Worm (Caenorhabditis elegans) whole organism, L1 larva: ENCODE data around the gene T16G12.7.
A peak's percentile ranks its signal among the peaks of the same experiment; 100 is the strongest.

Experiments
- F16B12.6 ChIP-seq: fragments of 150-350 bp; optimal IDR thresholded peaks from 2 replicates; lab custom pipeline; 2014; ENCODE audit warnings: missing biosample characterization, missing genetic modification characterization
- aly-2 ChIP-seq: fragments of 150-350 bp; optimal IDR thresholded peaks from 2 replicates; lab custom pipeline; 2014; ENCODE audit warnings: missing biosample characterization, missing genetic modification characterization
- ceh-63 ChIP-seq: fragments of 200-800 bp; sonication (Bioruptor generic); optimal IDR thresholded peaks from 2 replicates; lab custom pipeline; 2018; ENCODE audit warnings: mild to moderate bottlenecking, missing genetic modification characterization, missing compliant biosample characterization
- ceh-8 ChIP-seq: fragments of 200-800 bp; sonication (Bioruptor generic); optimal IDR thresholded peaks from 2 replicates; lab custom pipeline; 2018; ENCODE audit warnings: mild to moderate bottlenecking, missing genetic modification characterization, moderate library complexity, missing compliant biosample characterization
- ceh-82 ChIP-seq, 3 experiments: fragments of 150-350 bp in 1 of 3; sonication (generic microtip) in 2 of 3; optimal IDR thresholded peaks; 2 replicates each; lab custom pipeline; 2014 to 2017; ENCODE audit warnings: missing biosample characterization in 3 of 3, missing genetic modification characterization in 3 of 3
- ces-1 ChIP-seq: fragments of 150-350 bp; optimal IDR thresholded peaks from 2 replicates; lab custom pipeline; 2014; ENCODE audit warnings: missing biosample characterization, missing genetic modification reagents, missing genetic modification characterization
- dpl-1 ChIP-seq, 3 experiments: fragments of 150-350 bp in 2 of 3; sonication (generic microtip) in 1 of 3; optimal IDR thresholded peaks; 2 replicates each; lab custom pipeline; 2014 to 2017; ENCODE audit warnings: missing biosample characterization in 3 of 3, missing genetic modification characterization in 3 of 3, missing genetic modification reagents in 3 of 3
- efl-1 ChIP-seq, 4 experiments: fragments of 150-350 bp; optimal IDR thresholded peaks in 3 of 4; peaks in 1 of 4; 1 replicate in 1 of 4; 2 replicates in 3 of 4; lab custom pipeline; 2014; ENCODE audit warnings: missing biosample characterization in 2 of 4, missing genetic modification characterization in 2 of 4, missing genetic modification reagents in 2 of 4
- egl-27 ChIP-seq, 2 experiments: fragments of 150-350 bp in 1 of 2; sonication (generic microtip); optimal IDR thresholded peaks; 3 replicates each; lab custom pipeline; 2017 to 2018; ENCODE audit warnings: missing biosample characterization in 2 of 2, missing genetic modification characterization in 2 of 2, missing genetic modification reagents in 2 of 2
- elt-2 ChIP-seq: sonication (generic microtip); optimal IDR thresholded peaks from 2 replicates; lab custom pipeline; 2016; ENCODE audit warnings: missing genetic modification characterization, mild to moderate bottlenecking, inconsistent platforms, missing compliant biosample characterization, missing genetic modification reagents
- elt-3 ChIP-seq, 6 experiments: fragments of 150-350 bp in 1 of 6; sonication (generic microtip); optimal IDR thresholded peaks; 2 replicates each; lab custom pipeline; 2017 to 2018; ENCODE audit warnings: missing biosample characterization in 6 of 6, missing genetic modification characterization in 6 of 6, inconsistent platforms in 1 of 6
- ets-5 ChIP-seq: fragments of 200-800 bp; sonication (Bioruptor generic); IDR thresholded peaks from 2 replicates; pipeline ENCODE4 v1.3.6; 2022; ENCODE audit warnings: missing genetic modification characterization, missing compliant biosample characterization
- fkh-8 ChIP-seq: sonication (generic microtip); optimal IDR thresholded peaks from 2 replicates; lab custom pipeline; 2016; ENCODE audit warnings: mild to moderate bottlenecking, missing genetic modification characterization, missing compliant biosample characterization
- fos-1 ChIP-seq: fragments of 150-350 bp; optimal IDR thresholded peaks from 2 replicates; lab custom pipeline; 2014; ENCODE audit warnings: missing biosample characterization, missing genetic modification characterization
- grh-1 ChIP-seq: fragments of 200-800 bp; sonication (Bioruptor generic); IDR thresholded peaks from 2 replicates; pipeline ENCODE4 v1.3.6; 2022; ENCODE audit warnings: missing genetic modification reagents, missing genetic modification characterization, missing compliant biosample characterization
- hlh-17 ChIP-seq: fragments of 200-800 bp; sonication (Bioruptor generic); optimal IDR thresholded peaks from 2 replicates; lab custom pipeline; 2018; ENCODE audit warnings: missing genetic modification characterization, mild to moderate bottlenecking, missing compliant biosample characterization, moderate library complexity, borderline replicate concordance
- hlh-4 ChIP-seq: sonication (generic microtip); optimal IDR thresholded peaks from 2 replicates; lab custom pipeline; 2016; ENCODE audit warnings: mild to moderate bottlenecking, missing genetic modification characterization, missing compliant biosample characterization
- irx-1 ChIP-seq: sonication (generic microtip); optimal IDR thresholded peaks from 2 replicates; lab custom pipeline; 2016; ENCODE audit warnings: missing genetic modification characterization, missing compliant biosample characterization
- jun-1 ChIP-seq: fragments of 150-350 bp; optimal IDR thresholded peaks from 2 replicates; lab custom pipeline; 2014; ENCODE audit warnings: missing biosample characterization, missing genetic modification reagents, missing genetic modification characterization
- lin-13 ChIP-seq: fragments of 150-350 bp; optimal IDR thresholded peaks from 2 replicates; lab custom pipeline; 2014; ENCODE audit warnings: missing biosample characterization, missing genetic modification reagents, missing genetic modification characterization
- lin-15B ChIP-seq: fragments of 150-350 bp; sonication (generic microtip); optimal IDR thresholded peaks from 3 replicates; lab custom pipeline; 2014; ENCODE audit warnings: missing biosample characterization, missing genetic modification characterization
- mab-9 ChIP-seq: fragments of 200-800 bp; sonication (Bioruptor generic); IDR thresholded peaks from 2 replicates; pipeline ENCODE4 v1.3.6; 2022; ENCODE audit warnings: missing genetic modification reagents, missing genetic modification characterization, missing compliant biosample characterization
- mep-1 ChIP-seq: fragments of 150-350 bp; optimal IDR thresholded peaks from 2 replicates; lab custom pipeline; 2014; ENCODE audit warnings: missing biosample characterization, missing genetic modification characterization
- nhr-12 ChIP-seq: sonication (generic microtip); optimal IDR thresholded peaks from 2 replicates; lab custom pipeline; 2017; ENCODE audit warnings: missing biosample characterization, missing genetic modification characterization
- nhr-19 ChIP-seq: fragments of 200-800 bp; sonication (Bioruptor generic); conservative IDR thresholded peaks from 2 replicates; pipeline ENCODE4 v1.3.6; 2022; ENCODE audit warnings: missing genetic modification characterization, missing compliant biosample characterization
- nhr-20 ChIP-seq: sonication (generic microtip); optimal IDR thresholded peaks from 2 replicates; lab custom pipeline; 2016; ENCODE audit warnings: mild to moderate bottlenecking, missing genetic modification characterization, missing compliant biosample characterization
- nhr-47 ChIP-seq: sonication (generic microtip); optimal IDR thresholded peaks from 2 replicates; lab custom pipeline; 2016; ENCODE audit warnings: mild to moderate bottlenecking, missing genetic modification characterization, moderate library complexity, missing compliant biosample characterization
- nhr-84 ChIP-seq: sonication (generic microtip); optimal IDR thresholded peaks from 2 replicates; lab custom pipeline; 2017; ENCODE audit warnings: missing biosample characterization, missing genetic modification characterization
- nhr-85 ChIP-seq: sonication (generic microtip); peaks from one replicate; lab custom pipeline; 2016; ENCODE audit warnings: missing genetic modification characterization, inconsistent platforms, missing compliant biosample characterization
- nhr-90 ChIP-seq: sonication (generic microtip); optimal IDR thresholded peaks from 2 replicates; lab custom pipeline; 2016; ENCODE audit warnings: mild to moderate bottlenecking, missing genetic modification characterization, missing compliant biosample characterization; ENCODE audit not compliant: poor library complexity
- pag-3 ChIP-seq: sonication (generic microtip); optimal IDR thresholded peaks from 2 replicates; lab custom pipeline; 2017; ENCODE audit warnings: missing genetic modification characterization, mild to moderate bottlenecking, missing compliant biosample characterization, antibody characterized with exemption, borderline replicate concordance; ENCODE audit not compliant: insufficient read depth
- pax-3 ChIP-seq: fragments of 200-800 bp; sonication (Bioruptor generic); optimal IDR thresholded peaks from 2 replicates; lab custom pipeline; 2018; ENCODE audit warnings: mild to moderate bottlenecking, missing genetic modification characterization, moderate library complexity, missing compliant biosample characterization
- pqm-1 ChIP-seq: sonication (generic microtip); optimal IDR thresholded peaks from 3 replicates; lab custom pipeline; 2017; ENCODE audit warnings: missing biosample characterization, missing genetic modification characterization
- rnt-1 ChIP-seq: sonication (generic microtip); optimal IDR thresholded peaks from 2 replicates; lab custom pipeline; 2016; ENCODE audit warnings: mild to moderate bottlenecking, missing genetic modification characterization, moderate library complexity, missing compliant biosample characterization
- sptf-1 ChIP-seq: fragments of 150-350 bp; optimal IDR thresholded peaks from 2 replicates; lab custom pipeline; 2014; ENCODE audit warnings: missing biosample characterization, missing genetic modification characterization
- swsn-7 ChIP-seq: sonication (generic microtip); optimal IDR thresholded peaks from 2 replicates; lab custom pipeline; 2016; ENCODE audit warnings: missing genetic modification characterization, missing compliant biosample characterization
- tbx-2 ChIP-seq: sonication (generic microtip); optimal IDR thresholded peaks from 2 replicates; lab custom pipeline; 2016; ENCODE audit warnings: missing genetic modification characterization, missing compliant biosample characterization
- tlp-1 ChIP-seq: fragments of 150-350 bp; optimal IDR thresholded peaks from 2 replicates; lab custom pipeline; 2014; ENCODE audit warnings: missing biosample characterization, missing genetic modification characterization
- unc-130 ChIP-seq: fragments of 150-350 bp; optimal IDR thresholded peaks from 2 replicates; lab custom pipeline; 2017; ENCODE audit warnings: missing biosample characterization, missing genetic modification characterization, inconsistent platforms
- unc-30 ChIP-seq: sonication (generic microtip); optimal IDR thresholded peaks from 2 replicates; lab custom pipeline; 2017; ENCODE audit warnings: missing biosample characterization, missing genetic modification characterization
- unc-86 ChIP-seq: sonication (generic microtip); optimal IDR thresholded peaks from 2 replicates; lab custom pipeline; 2016; ENCODE audit warnings: missing genetic modification characterization, missing compliant biosample characterization
- unc-98 ChIP-seq: fragments of 200-800 bp; sonication (Bioruptor generic); IDR thresholded peaks from 2 replicates; pipeline ENCODE4 v1.3.6; 2022; ENCODE audit warnings: missing genetic modification characterization, missing compliant biosample characterization
- xbp-1 ChIP-seq: sonication (generic microtip); optimal IDR thresholded peaks from 2 replicates; lab custom pipeline; 2016; ENCODE audit warnings: missing genetic modification characterization, missing compliant biosample characterization
- ztf-11 ChIP-seq, 2 experiments: sonication (generic microtip); optimal IDR thresholded peaks; 2 replicates each; lab custom pipeline; 2016 to 2017; ENCODE audit warnings: missing genetic modification characterization in 2 of 2, missing biosample characterization in 1 of 2, missing compliant biosample characterization in 1 of 2

The T16G12.7 gene

ce11 chrIII:10064140-10064539 is 24.2 kb upstream of the T16G12.7 start, which contains the start of gene ekl-6 (continued):
- TF ChIP-seq unc-130 (tag; lab: Kevin White, UChicago) (no peak), irx-1 (tag; lab: Kevin White, UChicago) (peak; percentile 90), nhr-85 (peak; percentile 92), fos-1 (tag; lab: Kevin White, UChicago) (no peak), hlh-4 (tag; lab: Kevin White, UChicago) (no peak), unc-98 (GFP tag; lab: Robert Waterston, UW) (peak; percentile 54; the same call in 1 of the 2 replicates), sptf-1 (tag; lab: Kevin White, UChicago) (no peak), nhr-20 (peak; percentile 75), ces-1 (GFP tag; lab: Kevin White, UChicago) (no peak), dpl-1 (GFP tag; optimal IDR thresholded peaks at IDR 0.05; lab: Kevin White, UChicago) (peak; percentile 22 to 56 (median 55)), mab-9 (GFP tag; lab: Robert Waterston, UW) (no peak), lin-13 (GFP tag; lab: Kevin White, UChicago) (peak; percentile 25), pqm-1 (tag; lab: Kevin White, UChicago) (no peak), ceh-82 (tag; optimal IDR thresholded peaks at IDR 0.05; lab: Kevin White, UChicago) (peak in 2 of 3 experiments; percentile 26 to 39), elt-3 (tag; optimal IDR thresholded peaks at IDR 0.05; lab: Kevin White, UChicago) (no peak), jun-1 (tag; lab: Kevin White, UChicago) (no peak), F16B12.6 (tag; lab: Kevin White, UChicago) (peak; percentile 14), nhr-12 (tag; lab: Kevin White, UChicago) (no peak), pax-3 (tag; lab: Kevin White, UChicago) (peak; percentile 77), rnt-1 (tag; lab: Kevin White, UChicago) (peak; percentile 97), pag-3 (tag; lab: Kevin White, UChicago) (no peak), nhr-84 (tag; lab: Kevin White, UChicago) (no peak), grh-1 (0 out of 2 replicates have a peak, but pooled peaks have one; percentile 44), elt-2 (peak; percentile 37), ceh-63 (GFP tag; lab: Kevin White, UChicago) (no peak), unc-86 (tag; lab: Kevin White, UChicago) (peak; percentile 60), xbp-1 (tag; lab: Kevin White, UChicago) (peak; percentile 76), efl-1 (optimal IDR thresholded peaks at IDR 0.05; lab: Kevin White, UChicago) (peak; percentile 44 to 67), efl-1 (GFP tag; optimal IDR thresholded peaks at IDR 0.05 in 1 of 2; lab: Kevin White, UChicago) (peak; percentile 56 to 93), nhr-19 (GFP tag; lab: Robert Waterston, UW) (no peak; the same call in 1 of the 2 replicates), aly-2 (tag; lab: Kevin White, UChicago) (no peak), ceh-8 (GFP tag; lab: Kevin White, UChicago) (peak; percentile 30), mep-1 (peak; percentile 47), lin-15B (tag; lab: Kevin White, UChicago) (no peak), ztf-11 (tag; optimal IDR thresholded peaks at IDR 0.05; lab: Kevin White, UChicago) (peak in 1 of 2 experiments; percentile 89), nhr-47 (peak; percentile 80)

- TF ChIP-seq xbp-1 (tag; lab: Kevin White, UChicago) (no peak), nhr-47 (no peak), mep-1 (no peak)
Observed at ce11 chrIII:10060573-10060972, 20.7 kb upstream of the T16G12.7 start, which contains the start of gene T16G12.13. Gene T16G12.13 (plus strand): TSS chrIII:10060865.

- TF ChIP-seq ets-5 (GFP tag; lab: Robert Waterston, UW) (no peak), egl-27 (tag; optimal IDR thresholded peaks at IDR 0.05; lab: Kevin White, UChicago) (no peak), nhr-12 (tag; lab: Kevin White, UChicago) (no peak), fkh-8 (tag; lab: Kevin White, UChicago) (no peak), rnt-1 (tag; lab: Kevin White, UChicago) (no peak), ceh-63 (GFP tag; lab: Kevin White, UChicago) (no peak), swsn-7 (no peak), tbx-2 (tag; lab: Kevin White, UChicago) (no peak), mab-9 (GFP tag; lab: Robert Waterston, UW) (no peak), F16B12.6 (tag; lab: Kevin White, UChicago) (no peak), hlh-17 (no peak), tlp-1 (no peak), unc-30 (tag; lab: Kevin White, UChicago) (no peak), nhr-84 (tag; lab: Kevin White, UChicago) (no peak), nhr-90 (tag; lab: Kevin White, UChicago) (no peak), irx-1 (tag; lab: Kevin White, UChicago) (no peak)
Observed at ce11 chrIII:10059002-10059401, 19.1 kb upstream of the T16G12.7 start, which contains the start of gene T16G12.8. Gene T16G12.8 (plus strand): TSS chrIII:10059302.
